Fruit fly (Drosophila melanogaster) whole organism, wandering third instar larva: ENCODE results near the gene Fer2.

ENCODE experiments used
- Dfd ChIP-seq: fragments of >200 bp; optimal IDR thresholded peaks from 2 replicates; lab custom pipeline; 2017; ENCODE audit warnings: missing biosample characterization, missing genetic modification characterization
- Dif ChIP-seq: fragments of 200-275, 200-300 bp; sonication (Bioruptor generic); optimal IDR thresholded peaks from 2 replicates; lab custom pipeline; 2018; ENCODE audit warnings: missing biosample characterization, missing genetic modification characterization; ENCODE audit not compliant: partially characterized antibody
- HLH106 ChIP-seq: fragments of 200-800 bp; optimal IDR thresholded peaks from 3 replicates; lab custom pipeline; 2019; ENCODE audit warnings: missing biosample characterization, mild to moderate bottlenecking, missing genetic modification characterization, moderate library complexity
- Mio ChIP-seq: sonication (Bioruptor generic); optimal IDR thresholded peaks from 2 replicates; lab custom pipeline; 2016; ENCODE audit warnings: missing biosample characterization, missing genetic modification characterization
- Myc ChIP-seq: fragments of >200 bp; optimal IDR thresholded peaks from 2 replicates; lab custom pipeline; 2017
- Rel ChIP-seq, 2 experiments: fragments of 200-800 bp; sonication (Bioruptor generic) in 1 of 2; optimal IDR thresholded peaks; 2 replicates in 1 of 2; 3 replicates in 1 of 2; lab custom pipeline; 2016 to 2019; ENCODE audit warnings: mild to moderate bottlenecking in 2 of 2, missing biosample characterization in 2 of 2, missing genetic modification characterization in 2 of 2, moderate library complexity in 1 of 2
- br ChIP-seq: fragments of 200-800 bp; sonication (Bioruptor generic); optimal IDR thresholded peaks from 2 replicates; lab custom pipeline; 2016; ENCODE audit warnings: missing biosample characterization, missing genetic modification characterization
- dsf ChIP-seq: sonication (Bioruptor generic); optimal IDR thresholded peaks from 2 replicates; lab custom pipeline; 2016; ENCODE audit warnings: missing biosample characterization, missing genetic modification characterization, borderline replicate concordance
- foxo ChIP-seq, 2 experiments: fragments of 200-800 bp; sonication (Bioruptor generic); optimal IDR thresholded peaks; 2 replicates in 1 of 2; 3 replicates in 1 of 2; lab custom pipeline; 2016 to 2017; ENCODE audit warnings: missing biosample characterization in 2 of 2, missing genetic modification characterization in 2 of 2
- lola ChIP-seq: fragments of >200 bp; optimal IDR thresholded peaks from 2 replicates; lab custom pipeline; 2017; ENCODE audit warnings: missing biosample characterization, missing genetic modification characterization
- sage ChIP-seq: fragments of 200-800 bp; sonication (Bioruptor generic); optimal IDR thresholded peaks from 2 replicates; lab custom pipeline; 2016; ENCODE audit warnings: missing biosample characterization, mild to moderate bottlenecking, missing genetic modification characterization

The Fer2 gene

DNA sequence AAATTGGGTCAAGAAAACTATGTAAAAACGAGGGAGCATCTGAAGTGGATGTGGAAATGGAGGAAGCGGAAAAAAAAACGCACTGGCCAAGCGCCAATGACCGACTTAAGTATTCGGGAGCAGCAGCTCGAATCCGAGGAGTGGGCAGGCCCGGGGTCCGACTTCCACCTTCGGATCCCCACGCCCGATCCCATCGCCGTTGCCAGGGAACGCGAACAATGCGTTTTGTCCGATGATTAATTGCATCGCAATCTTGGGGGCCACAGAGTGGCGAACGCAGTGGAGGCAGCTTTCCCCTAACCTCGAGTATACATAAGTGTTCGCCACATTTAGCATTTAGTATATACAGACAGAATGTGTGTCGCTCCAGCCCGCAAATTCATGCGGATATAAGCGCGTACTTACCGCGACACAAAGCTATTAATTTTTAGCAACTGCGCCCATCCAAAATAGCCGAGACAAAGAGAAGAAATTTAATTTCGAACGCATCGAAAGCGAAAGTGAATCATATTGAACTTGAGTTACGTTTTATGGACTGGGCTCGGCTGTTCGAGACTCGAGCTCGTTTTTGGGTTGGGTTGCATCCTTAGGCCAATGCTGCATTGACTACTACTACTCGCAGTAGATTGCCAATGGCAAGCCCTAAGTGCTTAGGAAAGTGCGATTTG, 45.2 kb downstream of the Fer2 start:
- TF ChIP-seq Rel (GFP tag; optimal IDR thresholded peaks at IDR 0.05; lab: Kevin White, UChicago), result no peak
- no peak for TF ChIP-seq Rel (tag; optimal IDR thresholded peaks at IDR 0.05; lab: Kevin White, UChicago)
- TF ChIP-seq Dif (GFP tag; lab: Kevin White, UChicago), result no peak
- TF ChIP-seq Mio (GFP tag; lab: Kevin White, UChicago), result no peak
- TF ChIP-seq Myc (lab: Kevin White, UChicago), result no peak
- TF ChIP-seq lola, result no peak
- TF ChIP-seq HLH106 (tag; lab: Kevin White, UChicago), result no peak
- no peak for TF ChIP-seq foxo (GFP tag; optimal IDR thresholded peaks at IDR 0.05; lab: Kevin White, UChicago)
- no peak for TF ChIP-seq sage (GFP tag; lab: Kevin White, UChicago)
- no peak for TF ChIP-seq dsf (GFP tag; lab: Kevin White, UChicago)
- no peak for TF ChIP-seq br (GFP tag; lab: Kevin White, UChicago)
- no peak for TF ChIP-seq Dfd (GFP tag; lab: Kevin White, UChicago)
